Fruit fly (Drosophila melanogaster) whole organism, embryonic: Measurements from ENCODE around the gene Tengl1.

ENCODE experiments used
- Blimp-1 ChIP-seq: fragments of 200-800 bp; sonication (Bioruptor generic); optimal IDR thresholded peaks from 3 replicates; lab custom pipeline; 2018; ENCODE audit warnings: missing biosample characterization, missing genetic modification characterization, mild to moderate bottlenecking, moderate library complexity, missing genetic modification reagents
- CG10267 ChIP-seq: fragments of 200-800 bp; sonication (Bioruptor generic); optimal IDR thresholded peaks from 2 replicates; lab custom pipeline; 2018; ENCODE audit warnings: missing biosample characterization, mild to moderate bottlenecking, missing genetic modification characterization, moderate library complexity
- CG11696 ChIP-seq: fragments of 200-800 bp; sonication (Bioruptor generic); IDR thresholded peaks from 2 replicates; pipeline ENCODE4 v1.3.6; 2022; ENCODE audit warnings: missing biosample characterization, missing genetic modification characterization
- CG11723 ChIP-seq: fragments of 200-800 bp; sonication (Bioruptor generic); optimal IDR thresholded peaks from 2 replicates; lab custom pipeline; 2017; ENCODE audit warnings: missing biosample characterization, mild to moderate bottlenecking, missing genetic modification characterization
- CG12769 ChIP-seq: fragments of 200-800 bp; sonication (Bioruptor generic); optimal IDR thresholded peaks from 2 replicates; lab custom pipeline; 2019; ENCODE audit warnings: missing biosample characterization, mild to moderate bottlenecking, missing genetic modification characterization, moderate library complexity
- CG12942 ChIP-seq: fragments of 200-800 bp; sonication (Bioruptor generic); optimal IDR thresholded peaks from 3 replicates; lab custom pipeline; 2016; ENCODE audit warnings: missing biosample characterization, missing genetic modification characterization
- CG13894 ChIP-seq: fragments of 200-800 bp; sonication (Bioruptor generic); optimal IDR thresholded peaks from 3 replicates; lab custom pipeline; 2018; ENCODE audit warnings: missing biosample characterization, mild to moderate bottlenecking, missing genetic modification characterization, moderate library complexity
- CG1602 ChIP-seq: fragments of 200-800 bp; sonication (Bioruptor generic); optimal IDR thresholded peaks from 3 replicates; lab custom pipeline; 2016; ENCODE audit warnings: missing biosample characterization, missing genetic modification characterization
- CG17568 ChIP-seq: fragments of 200-800 bp; sonication (Bioruptor generic); optimal IDR thresholded peaks from 2 replicates; lab custom pipeline; 2018; ENCODE audit warnings: missing biosample characterization, mild to moderate bottlenecking, missing genetic modification characterization, moderate library complexity
- CG17829 ChIP-seq: fragments of 200-800 bp; optimal IDR thresholded peaks from 2 replicates; lab custom pipeline; 2019; ENCODE audit warnings: missing biosample characterization, mild to moderate bottlenecking, missing genetic modification characterization, moderate library complexity
- CG31441 ChIP-seq: fragments of 200-800 bp; sonication (Bioruptor generic); IDR thresholded peaks from 2 replicates; pipeline ENCODE4 v1.3.6; 2022; ENCODE audit warnings: missing biosample characterization, missing genetic modification characterization
- CG3847 ChIP-seq: fragments of 200-800 bp; sonication (Bioruptor generic); IDR thresholded peaks from 2 replicates; pipeline ENCODE4 v1.3.6; 2022; ENCODE audit warnings: missing biosample characterization, missing genetic modification characterization
- CG43689 ChIP-seq: fragments of 200-800 bp; sonication (Bioruptor generic); IDR thresholded peaks from 2 replicates; pipeline ENCODE4 v1.3.6; 2022; ENCODE audit warnings: missing biosample characterization, missing genetic modification characterization
- CG6175 ChIP-seq: fragments of 200-800 bp; sonication (Bioruptor generic); IDR thresholded peaks from 3 replicates; pipeline ENCODE4 v1.3.6; 2022; ENCODE audit warnings: missing biosample characterization, missing genetic modification characterization
- CG6813 ChIP-seq: fragments of 200-800 bp; sonication (Bioruptor generic); optimal IDR thresholded peaks from 2 replicates; lab custom pipeline; 2017; ENCODE audit warnings: missing biosample characterization, missing genetic modification characterization, mild to moderate bottlenecking, moderate library complexity, missing genetic modification reagents
- CG7372 ChIP-seq: fragments of 200-800 bp; sonication (Bioruptor generic); IDR thresholded peaks from 2 replicates; pipeline ENCODE4 v1.3.6; 2022; ENCODE audit warnings: missing biosample characterization, missing genetic modification characterization
- CG7745 ChIP-seq: fragments of 200-800 bp; sonication (Bioruptor generic); optimal IDR thresholded peaks from 2 replicates; lab custom pipeline; 2018; ENCODE audit warnings: missing biosample characterization, mild to moderate bottlenecking, missing genetic modification characterization, moderate library complexity
- CG7987 ChIP-seq: fragments of 200-800 bp; sonication (Bioruptor generic); optimal IDR thresholded peaks from 2 replicates; lab custom pipeline; 2018; ENCODE audit warnings: missing biosample characterization, mild to moderate bottlenecking, missing genetic modification characterization, moderate library complexity
- CG8290 ChIP-seq, 3 experiments: fragments of 200-800 bp; sonication (Bioruptor generic); optimal IDR thresholded peaks; 2 replicates each; lab custom pipeline; 2016 to 2019; ENCODE audit warnings: missing biosample characterization in 3 of 3, missing genetic modification characterization in 3 of 3, mild to moderate bottlenecking in 2 of 3, moderate library complexity in 1 of 3
- CG8765 ChIP-seq: fragments of 200-800 bp; sonication (Bioruptor generic); IDR thresholded peaks from 2 replicates; pipeline ENCODE4 v1.3.6; 2022; ENCODE audit warnings: missing biosample characterization, missing genetic modification characterization
- CG8944 ChIP-seq: fragments of 200-800 bp; sonication (Bioruptor generic); optimal IDR thresholded peaks from 3 replicates; lab custom pipeline; 2016; ENCODE audit warnings: missing biosample characterization, missing genetic modification characterization
- CG9876 ChIP-seq: fragments of 200-800 bp; sonication (Bioruptor generic); optimal IDR thresholded peaks from 2 replicates; lab custom pipeline; 2016; ENCODE audit warnings: missing biosample characterization, missing genetic modification characterization
- CkIIα-i1 ChIP-seq: fragments of 200-800 bp; sonication (Bioruptor generic); IDR thresholded peaks from 2 replicates; pipeline ENCODE4 v1.3.6; 2022; ENCODE audit warnings: missing biosample characterization, missing genetic modification characterization
- Dbx ChIP-seq: fragments of 200-800 bp; sonication (Bioruptor generic); IDR thresholded peaks from 3 replicates; pipeline ENCODE4 v1.3.6; 2022; ENCODE audit warnings: missing biosample characterization, missing genetic modification characterization
- Eip74EF ChIP-seq, 2 experiments: fragments of 200-800 bp in 1 of 2; fragments of >200 bp in 1 of 2; sonication (Bioruptor generic) in 1 of 2; optimal IDR thresholded peaks; 2 replicates each; lab custom pipeline; 2017 to 2019; ENCODE audit warnings: missing biosample characterization in 2 of 2, missing genetic modification characterization in 2 of 2, mild to moderate bottlenecking in 1 of 2, moderate library complexity in 1 of 2
- HLH54F ChIP-seq: fragments of 200-800 bp; sonication (Bioruptor generic); optimal IDR thresholded peaks from 3 replicates; lab custom pipeline; 2016; ENCODE audit warnings: missing biosample characterization, missing genetic modification characterization
- MTF-1 ChIP-seq: fragments of 200-800 bp; sonication (Bioruptor generic); optimal IDR thresholded peaks from 2 replicates; lab custom pipeline; 2018; ENCODE audit warnings: missing biosample characterization, mild to moderate bottlenecking, missing genetic modification characterization, borderline replicate concordance
- Neu2 ChIP-seq: fragments of 200-800 bp; sonication (Bioruptor generic); optimal IDR thresholded peaks from 3 replicates; lab custom pipeline; 2016; ENCODE audit warnings: missing biosample characterization, missing genetic modification characterization, borderline replicate concordance
- Nf-YA ChIP-seq: fragments of 200-800 bp; sonication (Bioruptor generic); IDR thresholded peaks from 2 replicates; pipeline ENCODE4 v1.3.6; 2022; ENCODE audit warnings: missing biosample characterization, missing genetic modification characterization
- Pdp1 ChIP-seq, 2 experiments: fragments of 200-800 bp; sonication (Bioruptor generic); optimal IDR thresholded peaks; 3 replicates each; lab custom pipeline; 2016; ENCODE audit warnings: missing biosample characterization in 2 of 2, missing genetic modification characterization in 2 of 2, mild to moderate bottlenecking in 1 of 2, moderate library complexity in 1 of 2
- TFAM ChIP-seq: fragments of 200-800 bp; sonication (Bioruptor generic); optimal IDR thresholded peaks from 2 replicates; lab custom pipeline; 2017; ENCODE audit warnings: missing biosample characterization, missing genetic modification characterization, inconsistent platforms
- ara ChIP-seq: fragments of 200-800 bp; sonication (Bioruptor generic); IDR thresholded peaks from 2 replicates; pipeline ENCODE4 v1.3.6; 2022; ENCODE audit warnings: missing biosample characterization, missing genetic modification characterization
- bigmax ChIP-seq: fragments of 200-800 bp; sonication (Bioruptor generic); optimal IDR thresholded peaks from 2 replicates; lab custom pipeline; 2018; ENCODE audit warnings: missing biosample characterization, mild to moderate bottlenecking, missing genetic modification characterization
- cwo ChIP-seq: fragments of 200-800 bp; sonication (Bioruptor generic); optimal IDR thresholded peaks from 3 replicates; lab custom pipeline; 2017; ENCODE audit warnings: missing biosample characterization, missing genetic modification characterization, mild to moderate bottlenecking, moderate library complexity, missing genetic modification reagents
- dysf ChIP-seq: fragments of 200-800 bp; sonication (Bioruptor generic); IDR thresholded peaks from 3 replicates; pipeline ENCODE4 v1.3.6; 2022; ENCODE audit warnings: missing biosample characterization, missing genetic modification characterization
- ewg ChIP-seq: fragments of 200-800 bp; sonication (Bioruptor generic); optimal IDR thresholded peaks from 3 replicates; lab custom pipeline; 2017; ENCODE audit warnings: mild to moderate bottlenecking, missing biosample characterization, missing genetic modification reagents, missing genetic modification characterization
- fd3F ChIP-seq: fragments of 200-800 bp; sonication (Bioruptor generic); optimal IDR thresholded peaks from 2 replicates; lab custom pipeline; 2018; ENCODE audit warnings: missing biosample characterization, mild to moderate bottlenecking, missing genetic modification characterization, moderate library complexity
- inv ChIP-seq: fragments of 200-800 bp; sonication (Bioruptor generic); IDR thresholded peaks from 2 replicates; pipeline ENCODE4 v1.3.6; 2022; ENCODE audit warnings: missing biosample characterization, missing genetic modification characterization; ENCODE audit not compliant: partially characterized antibody
- ken ChIP-seq: fragments of 200-800 bp; sonication (Bioruptor generic); IDR thresholded peaks from 3 replicates; pipeline ENCODE4 v1.3.6; 2022; ENCODE audit warnings: missing biosample characterization, missing genetic modification characterization
- lilli ChIP-seq: fragments of 200-800 bp; sonication (Bioruptor generic); optimal IDR thresholded peaks from 3 replicates; lab custom pipeline; 2016; ENCODE audit warnings: missing biosample characterization, missing genetic modification characterization
- mirr ChIP-seq: fragments of 200-800 bp; sonication (Bioruptor generic); optimal IDR thresholded peaks from 3 replicates; lab custom pipeline; 2018; ENCODE audit warnings: missing biosample characterization, mild to moderate bottlenecking, missing genetic modification characterization
- mld ChIP-seq: fragments of 200-800 bp; sonication (Bioruptor generic); IDR thresholded peaks from 3 replicates; pipeline ENCODE4 v1.3.6; 2022; ENCODE audit warnings: missing biosample characterization, missing genetic modification characterization; ENCODE audit not compliant: partially characterized antibody
- peb ChIP-seq: fragments of 200-800 bp; sonication (Bioruptor generic); IDR thresholded peaks from 2 replicates; pipeline ENCODE4 v1.3.6; 2022; ENCODE audit warnings: missing biosample characterization, missing genetic modification characterization
- pita ChIP-seq: fragments of 200-800 bp; sonication (Bioruptor generic); optimal IDR thresholded peaks from 2 replicates; lab custom pipeline; 2017; ENCODE audit warnings: missing biosample characterization, mild to moderate bottlenecking, missing genetic modification characterization
- tap ChIP-seq: fragments of 200-800 bp; optimal IDR thresholded peaks from 3 replicates; lab custom pipeline; 2019; ENCODE audit warnings: missing biosample characterization, mild to moderate bottlenecking, missing genetic modification characterization, moderate library complexity
- tin ChIP-seq: fragments of 200-800 bp; sonication (Bioruptor generic); optimal IDR thresholded peaks from 3 replicates; lab custom pipeline; 2016; ENCODE audit warnings: missing biosample characterization, missing genetic modification characterization
- trh ChIP-seq: fragments of 200-800 bp; sonication (Bioruptor generic); optimal IDR thresholded peaks from 2 replicates; lab custom pipeline; 2016; ENCODE audit warnings: missing biosample characterization, missing genetic modification characterization
- vnd ChIP-seq: fragments of 200-800 bp; sonication (Bioruptor generic); IDR thresholded peaks from 3 replicates; pipeline ENCODE4 v1.3.6; 2022; ENCODE audit warnings: missing biosample characterization, missing genetic modification characterization; ENCODE audit not compliant: partially characterized antibody

Gene Tengl1

DNA sequence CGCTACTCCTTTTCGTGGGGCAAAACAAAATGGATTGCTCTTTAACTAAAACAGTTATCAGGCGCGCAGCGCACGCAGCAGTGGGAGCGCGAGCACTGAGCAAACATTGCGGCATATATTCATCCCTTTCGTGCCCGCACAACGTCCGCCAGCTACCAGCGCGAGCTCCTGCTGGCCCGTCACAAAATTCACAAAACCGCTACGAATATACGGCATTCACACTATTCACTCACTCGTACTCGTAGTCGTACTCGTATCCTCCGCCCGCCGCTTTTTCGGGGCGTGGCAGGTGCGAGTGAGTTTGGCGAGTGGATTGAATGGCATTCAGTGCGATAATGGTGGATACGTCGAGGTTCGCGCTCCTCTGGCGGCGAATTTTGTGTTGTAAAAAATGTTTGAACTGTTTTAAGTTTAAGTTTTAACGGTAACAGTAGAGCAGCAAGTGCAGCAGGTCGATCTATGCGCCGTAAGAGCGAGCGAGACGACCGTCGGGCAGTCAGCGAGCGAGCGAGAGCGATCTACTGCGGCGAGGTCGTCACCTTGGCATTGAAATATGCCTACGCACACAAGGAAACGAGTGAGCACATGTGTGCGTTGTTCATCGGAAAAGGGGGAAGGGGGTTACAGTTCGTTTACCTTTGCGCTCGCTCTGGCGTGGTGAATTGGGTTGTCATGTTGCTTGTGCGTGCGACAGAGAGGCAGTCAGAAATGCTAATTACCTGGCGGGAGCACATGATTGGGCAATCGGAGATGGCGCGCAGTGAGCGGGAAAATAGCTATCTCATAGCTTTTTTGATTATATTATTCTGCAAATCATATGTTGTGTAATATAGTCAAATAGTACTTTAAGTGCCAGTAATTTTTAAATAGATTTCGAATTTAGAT is 43.6 kb downstream of the Tengl1 start:
- peak; percentile 94 for TF ChIP-seq CG12769 (tag; lab: Kevin White, UChicago)
- peak; percentile 23 for TF ChIP-seq CG10267 (tag; lab: Kevin White, UChicago)
- no peak for TF ChIP-seq CG9876 (GFP tag; lab: Kevin White, UChicago)
- TF ChIP-seq CG17829 (tag; lab: Kevin White, UChicago): peak; percentile 41
- peak; percentile 66 for TF ChIP-seq HLH54F
- TF ChIP-seq dysf (GFP tag; lab: Robert Waterston, UW): no peak
- peak; percentile 59 for TF ChIP-seq lilli (GFP tag; lab: Kevin White, UChicago)
- TF ChIP-seq Dbx: no peak
- TF ChIP-seq Nf-YA (GFP tag; lab: Robert Waterston, UW): no peak
- no peak for TF ChIP-seq mld (GFP tag; lab: Robert Waterston, UW)
- no peak for TF ChIP-seq CG7372
- TF ChIP-seq peb (GFP tag; lab: Robert Waterston, UW): no peak
- TF ChIP-seq CG11696: no peak
- TF ChIP-seq fd3F: peak; percentile 9
- peak; percentile 42 for TF ChIP-seq MTF-1 (GFP tag; lab: Kevin White, UChicago)
- TF ChIP-seq ken (GFP tag; lab: Robert Waterston, UW): no peak
- peak in 1 of 2 experiments; percentile 81 for TF ChIP-seq Pdp1 (GFP tag; optimal IDR thresholded peaks at IDR 0.05; lab: Kevin White, UChicago)
- TF ChIP-seq ewg (GFP tag; lab: Kevin White, UChicago): peak; percentile 35
- no peak for TF ChIP-seq TFAM (GFP tag; lab: Kevin White, UChicago)
- no peak for TF ChIP-seq vnd (GFP tag; lab: Robert Waterston, UW)
- TF ChIP-seq Eip74EF (GFP tag; optimal IDR thresholded peaks at IDR 0.05; lab: Kevin White, UChicago): peak in 1 of 2 experiments; percentile 94
- TF ChIP-seq CG43689 (GFP tag; lab: Robert Waterston, UW): no peak
- TF ChIP-seq CG8765 (GFP tag; lab: Robert Waterston, UW): no peak
- no peak for TF ChIP-seq trh (GFP tag; lab: Kevin White, UChicago)
- TF ChIP-seq CG17568 (GFP tag; lab: Kevin White, UChicago): no peak
- peak; percentile 30 for TF ChIP-seq CG6813 (GFP tag; lab: Kevin White, UChicago)
- no peak for TF ChIP-seq ara (GFP tag; lab: Robert Waterston, UW)
- peak; percentile 95 for TF ChIP-seq cwo (GFP tag; lab: Kevin White, UChicago)
- no peak for TF ChIP-seq CG7745 (tag; lab: Kevin White, UChicago)
- no peak for TF ChIP-seq Neu2 (GFP tag; lab: Kevin White, UChicago)
- TF ChIP-seq tin (GFP tag; lab: Kevin White, UChicago): peak; percentile 24
- peak; percentile 93 for TF ChIP-seq CG13894 (tag; lab: Kevin White, UChicago)
- peak; percentile 86 for TF ChIP-seq mirr (GFP tag; lab: Kevin White, UChicago)
- peak; percentile 86 for TF ChIP-seq CG7987 (GFP tag; lab: Kevin White, UChicago)
- TF ChIP-seq CG8944 (GFP tag; lab: Kevin White, UChicago): no peak
- peak; percentile 14 for TF ChIP-seq CG11723 (GFP tag; lab: Kevin White, UChicago)
- peak; percentile 16 for TF ChIP-seq Blimp-1 (GFP tag; lab: Kevin White, UChicago)
- no peak for TF ChIP-seq pita (GFP tag; lab: Kevin White, UChicago)
- no peak for TF ChIP-seq bigmax (GFP tag; lab: Kevin White, UChicago)
- no peak for TF ChIP-seq CG31441
- TF ChIP-seq CG1602: peak; percentile 38
- no peak for TF ChIP-seq inv (GFP tag; lab: Robert Waterston, UW)
- no peak for TF ChIP-seq CG8290 (GFP tag; optimal IDR thresholded peaks at IDR 0.05; lab: Kevin White, UChicago)
- TF ChIP-seq CG8290 (tag; optimal IDR thresholded peaks at IDR 0.05; lab: Kevin White, UChicago): peak; percentile 63 to 89
- peak; percentile 8 for TF ChIP-seq CG12942 (GFP tag; lab: Kevin White, UChicago)
- TF ChIP-seq CkIIα-i1 (GFP tag; lab: Robert Waterston, UW): no peak
- no peak for TF ChIP-seq tap (tag; lab: Kevin White, UChicago)
- no peak for TF ChIP-seq CG3847 (GFP tag; lab: Robert Waterston, UW)
- no peak for TF ChIP-seq CG6175 (GFP tag; lab: Robert Waterston, UW)
